Worm (Caenorhabditis elegans): ENCODE measurements around the gene decr-1.1.

ce11 chrV:13756359-13757091 is 25.7 kb upstream of the decr-1.1 start, which contains the start of gene F20G2.2:
- TF ChIP-seq zip-5 (tag; optimal IDR thresholded peaks at IDR 0.05): no peak
- TF ChIP-seq sox-2 (GFP tag; IDR thresholded peaks at IDR 0.05): no peak
